Worm (Caenorhabditis elegans): Measurements from ENCODE around the gene abts-4.

Gene abts-4

DNA sequence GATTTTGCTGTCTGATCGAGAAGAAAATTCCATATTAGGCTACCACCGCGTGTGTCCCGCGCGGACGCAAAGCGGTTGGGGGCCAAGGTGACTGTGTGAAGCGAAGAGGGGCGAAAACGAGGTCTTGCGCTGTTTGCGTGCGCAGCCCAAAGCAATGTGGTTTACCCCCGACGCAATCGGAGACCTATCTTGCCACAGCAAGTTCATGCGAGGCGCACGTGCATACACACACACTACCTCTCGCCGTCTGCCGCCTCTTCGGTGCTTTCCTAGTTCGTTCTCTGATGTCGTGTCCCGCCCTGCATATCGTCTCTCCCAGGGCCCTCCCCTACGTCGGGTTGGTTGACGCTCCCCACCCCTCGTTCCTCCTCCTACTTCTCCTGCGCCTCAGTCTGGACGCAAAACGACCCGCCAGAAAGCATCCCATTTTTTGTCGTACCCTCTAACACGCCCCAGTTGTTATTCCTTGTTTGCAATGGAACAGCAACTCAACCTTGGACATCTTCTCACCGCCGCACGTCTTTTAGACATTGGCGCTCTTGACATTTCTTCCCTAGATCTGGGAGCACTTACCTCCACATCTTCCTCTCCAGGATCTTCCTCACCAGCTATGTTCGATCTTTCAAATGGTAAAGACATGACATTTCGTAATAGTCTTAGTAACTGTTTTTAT, 19.4 kb downstream of the abts-4 start, which contains the start of gene mdl-1 (continued):
- TF ChIP-seq daf-19 (GFP tag; conservative IDR thresholded peaks at IDR 0.05) (peak; percentile 73; the same call in 1 of the 2 replicates), skn-1 (tag; optimal IDR thresholded peaks at IDR 0.05) (no peak), dmd-8 (GFP tag; IDR thresholded peaks at IDR 0.05) (no peak), lsy-2 (tag; optimal IDR thresholded peaks at IDR 0.05) (peak; percentile 54 to 81), aha-1 (tag) (peak; percentile 100), F37D6.2 (tag; optimal IDR thresholded peaks at IDR 0.05) (peak; percentile 69), lin-13 (GFP tag; optimal IDR thresholded peaks at IDR 0.05) (peak; percentile 82), sdz-12 (GFP tag; optimal IDR thresholded peaks at IDR 0.05) (no peak), F49E8.2 (tag; optimal IDR thresholded peaks at IDR 0.05; ENCODE audit: borderline replicate concordance) (no peak), D1046.2 (GFP tag; IDR thresholded peaks at IDR 0.05) (no peak), ces-1 (GFP tag; optimal IDR thresholded peaks at IDR 0.05) (no peak), nhr-28 (tag; optimal IDR thresholded peaks at IDR 0.05) (peak; percentile 78), daf-8 (GFP tag; IDR thresholded peaks at IDR 0.05) (no peak), zag-1 (tag; optimal IDR thresholded peaks at IDR 0.05) (peak; percentile 50), hif-1 (tag; optimal IDR thresholded peaks at IDR 0.05) (peak; percentile 37 to 95), zfp-3 (GFP tag; conservative IDR thresholded peaks at IDR 0.05) (0 out of 2 replicates have a peak, but pooled peaks have one; percentile 35), jun-1 (tag; optimal IDR thresholded peaks at IDR 0.05) (peak; percentile 52), ZK546.5 (tag; optimal IDR thresholded peaks at IDR 0.05) (no peak), mep-1 (tag; optimal IDR thresholded peaks at IDR 0.05) (peak; percentile 89), ama-1 (optimal IDR thresholded peaks at IDR 0.05) (peak; percentile 96), saeg-2 (GFP tag; IDR thresholded peaks at IDR 0.05) (peak; percentile 90), ceh-20 (GFP tag; IDR thresholded peaks at IDR 0.05) (peak; percentile 95), snpc-1.2 (GFP tag; IDR thresholded peaks at IDR 0.05) (0 out of 2 replicates have a peak, but pooled peaks have one; percentile 16), tra-1 (GFP tag; IDR thresholded peaks at IDR 0.05) (peak; percentile 97), hmg-1.1 (GFP tag; IDR thresholded peaks at IDR 0.05) (peak; percentile 90), lin-29 (GFP tag; IDR thresholded peaks at IDR 0.05) (peak; percentile 68; the same call in 1 of the 2 replicates), hlh-30 (tag; optimal IDR thresholded peaks at IDR 0.05; ENCODE audit: insufficient read depth) (peak; percentile 96), tag-97 (GFP tag; IDR thresholded peaks at IDR 0.05) (no peak), nhr-6 (tag; optimal IDR thresholded peaks at IDR 0.05) (peak; percentile 92), nhr-102 (tag; optimal IDR thresholded peaks at IDR 0.05) (peak; percentile 89), ceh-82 (tag; optimal IDR thresholded peaks at IDR 0.05) (no peak), gei-8 (GFP tag; optimal IDR thresholded peaks at IDR 0.05) (peak; percentile 86), pha-4 (GFP tag; IDR thresholded peaks at IDR 0.05) (peak; percentile 93), pha-4 (tag; optimal IDR thresholded peaks at IDR 0.05) (no peak), dmd-6 (GFP tag; IDR thresholded peaks at IDR 0.05) (peak; percentile 99), nhr-111 (GFP tag; optimal IDR thresholded peaks at IDR 0.05) (no peak), ZK337.2 (GFP tag; IDR thresholded peaks at IDR 0.05) (no peak), unc-39 (tag; optimal IDR thresholded peaks at IDR 0.05) (no peak), daf-12 (tag; optimal IDR thresholded peaks at IDR 0.05) (no peak), nhr-48 (tag; optimal IDR thresholded peaks at IDR 0.05) (peak; percentile 99), ceh-44 (GFP tag; IDR thresholded peaks at IDR 0.05) (no peak), duxl-1 (tag; optimal IDR thresholded peaks at IDR 0.05; ENCODE audit: poor library complexity) (no peak), unc-130 (GFP tag; optimal IDR thresholded peaks at IDR 0.05) (no peak), dve-1 (tag; optimal IDR thresholded peaks at IDR 0.05; ENCODE audit: insufficient read depth) (peak; percentile 87), nhr-42 (GFP tag; IDR thresholded peaks at IDR 0.05) (peak; percentile 85), nhr-11 (tag; optimal IDR thresholded peaks at IDR 0.05) (peak; percentile 92), lim-7 (GFP tag; IDR thresholded peaks at IDR 0.05) (peak; percentile 27; the same call in 1 of the 2 replicates), aly-2 (tag; optimal IDR thresholded peaks at IDR 0.05) (no peak), nhr-25 (tag; optimal IDR thresholded peaks at IDR 0.05; ENCODE audit: borderline replicate concordance, insufficient read depth) (peak; percentile 96), Y5F2A.4 (GFP tag; optimal IDR thresholded peaks at IDR 0.05) (peak; percentile 8)
